Fruit fly (Drosophila melanogaster) whole organism, wandering third instar larva: ENCODE data around the gene Kal1.

ENCODE experiments used
- Abd-B ChIP-seq: fragments of >200 bp; optimal IDR thresholded peaks from 2 replicates; lab custom pipeline; 2017; ENCODE audit warnings: missing biosample characterization, missing genetic modification characterization
- CG32264 ChIP-seq: fragments of 200-800 bp; sonication (Bioruptor generic); optimal IDR thresholded peaks from 2 replicates; lab custom pipeline; 2016; ENCODE audit warnings: missing biosample characterization, missing genetic modification characterization
- CG9705 ChIP-seq: fragments of 200-800 bp; sonication (Bioruptor generic); optimal IDR thresholded peaks from 2 replicates; lab custom pipeline; 2018; ENCODE audit warnings: missing biosample characterization, mild to moderate bottlenecking, missing genetic modification characterization
- CrebA ChIP-seq: fragments of 200-800 bp; sonication (Bioruptor generic); optimal IDR thresholded peaks from 2 replicates; lab custom pipeline; 2016; ENCODE audit warnings: missing biosample characterization, mild to moderate bottlenecking, missing genetic modification characterization, borderline replicate concordance
- Dfd ChIP-seq: fragments of >200 bp; optimal IDR thresholded peaks from 2 replicates; lab custom pipeline; 2017; ENCODE audit warnings: missing biosample characterization, missing genetic modification characterization
- Dif ChIP-seq: fragments of 200-275, 200-300 bp; sonication (Bioruptor generic); optimal IDR thresholded peaks from 2 replicates; lab custom pipeline; 2018; ENCODE audit warnings: missing biosample characterization, missing genetic modification characterization; ENCODE audit not compliant: partially characterized antibody
- GATAd ChIP-seq: sonication (Bioruptor generic); optimal IDR thresholded peaks from 2 replicates; lab custom pipeline; 2016; ENCODE audit warnings: missing biosample characterization, missing genetic modification characterization
- HLH106 ChIP-seq: fragments of 200-800 bp; optimal IDR thresholded peaks from 3 replicates; lab custom pipeline; 2019; ENCODE audit warnings: missing biosample characterization, mild to moderate bottlenecking, missing genetic modification characterization, moderate library complexity
- Hnf4 ChIP-seq: fragments of 200-800 bp; sonication (Bioruptor generic); optimal IDR thresholded peaks from 2 replicates; lab custom pipeline; 2016; ENCODE audit warnings: missing biosample characterization, mild to moderate bottlenecking, missing genetic modification characterization
- Hr78 ChIP-seq: fragments of >200 bp; optimal IDR thresholded peaks from 2 replicates; lab custom pipeline; 2017; ENCODE audit warnings: missing biosample characterization, missing genetic modification characterization
- Hr83 ChIP-seq: fragments of 200-300 bp; sonication (Bioruptor generic); optimal IDR thresholded peaks from 2 replicates; lab custom pipeline; 2016; ENCODE audit warnings: missing biosample characterization, mild to moderate bottlenecking, missing genetic modification characterization, moderate library complexity; ENCODE audit not compliant: poor library complexity, severe bottlenecking
- Jra ChIP-seq: sonication (Bioruptor generic); optimal IDR thresholded peaks from 2 replicates; lab custom pipeline; 2016; ENCODE audit warnings: missing biosample characterization, missing genetic modification characterization
- Mio ChIP-seq: sonication (Bioruptor generic); optimal IDR thresholded peaks from 2 replicates; lab custom pipeline; 2016; ENCODE audit warnings: missing biosample characterization, missing genetic modification characterization
- Myc ChIP-seq: fragments of >200 bp; optimal IDR thresholded peaks from 2 replicates; lab custom pipeline; 2017
- N ChIP-seq: fragments of >200 bp; optimal IDR thresholded peaks from 2 replicates; lab custom pipeline; 2018; ENCODE audit warnings: missing biosample characterization, missing external identifiers, missing genetic modification characterization
- OdsH ChIP-seq: fragments of 200-800 bp; sonication (Bioruptor generic); optimal IDR thresholded peaks from 2 replicates; lab custom pipeline; 2016; ENCODE audit warnings: missing biosample characterization, mild to moderate bottlenecking, missing genetic modification characterization
- Rel ChIP-seq, 2 experiments: fragments of 200-800 bp; sonication (Bioruptor generic) in 1 of 2; optimal IDR thresholded peaks; 2 replicates in 1 of 2; 3 replicates in 1 of 2; lab custom pipeline; 2016 to 2019; ENCODE audit warnings: mild to moderate bottlenecking in 2 of 2, missing biosample characterization in 2 of 2, missing genetic modification characterization in 2 of 2, moderate library complexity in 1 of 2
- Sp1 ChIP-seq: fragments of 200-800 bp; sonication (Bioruptor generic); optimal IDR thresholded peaks from 3 replicates; lab custom pipeline; 2019; ENCODE audit warnings: missing biosample characterization, mild to moderate bottlenecking, missing genetic modification characterization, moderate library complexity
- Vsx2 ChIP-seq: fragments of 200-300, 225-300 bp; sonication (Bioruptor generic); optimal IDR thresholded peaks from 2 replicates; lab custom pipeline; 2018; ENCODE audit warnings: missing biosample characterization, missing genetic modification characterization; ENCODE audit not compliant: partially characterized antibody
- br ChIP-seq: fragments of 200-800 bp; sonication (Bioruptor generic); optimal IDR thresholded peaks from 2 replicates; lab custom pipeline; 2016; ENCODE audit warnings: missing biosample characterization, missing genetic modification characterization
- brk ChIP-seq: fragments of 200-800 bp; sonication (Bioruptor generic); optimal IDR thresholded peaks from 2 replicates; lab custom pipeline; 2016; ENCODE audit warnings: missing biosample characterization, mild to moderate bottlenecking, missing genetic modification characterization
- dl ChIP-seq, 2 experiments: fragments of 175-275, 200-275 bp in 1 of 2; fragments of 200-275 bp in 1 of 2; sonication (Bioruptor generic); optimal IDR thresholded peaks; lab custom pipeline; 2018; ENCODE audit warnings: mild to moderate bottlenecking in 2 of 2, missing biosample characterization in 2 of 2, missing genetic modification characterization in 2 of 2, moderate library complexity in 2 of 2; ENCODE audit not compliant: partially characterized antibody in 2 of 2, insufficient read depth in 1 of 2
- dmrt93B ChIP-seq: fragments of 200-800 bp; sonication (Bioruptor generic); optimal IDR thresholded peaks from 2 replicates; lab custom pipeline; 2018; ENCODE audit warnings: missing biosample characterization, mild to moderate bottlenecking, missing genetic modification characterization
- dsf ChIP-seq: sonication (Bioruptor generic); optimal IDR thresholded peaks from 2 replicates; lab custom pipeline; 2016; ENCODE audit warnings: missing biosample characterization, missing genetic modification characterization, borderline replicate concordance
- ey ChIP-seq: fragments of 200-800 bp; sonication (Bioruptor generic); optimal IDR thresholded peaks from 2 replicates; lab custom pipeline; 2016; ENCODE audit warnings: missing biosample characterization, missing genetic modification characterization
- foxo ChIP-seq, 2 experiments: fragments of 200-800 bp; sonication (Bioruptor generic); optimal IDR thresholded peaks; 2 replicates in 1 of 2; 3 replicates in 1 of 2; lab custom pipeline; 2016 to 2017; ENCODE audit warnings: missing biosample characterization in 2 of 2, missing genetic modification characterization in 2 of 2
- fru ChIP-seq: fragments of 200-800 bp; sonication (Bioruptor generic); optimal IDR thresholded peaks from 3 replicates; lab custom pipeline; 2016; ENCODE audit warnings: missing biosample characterization, mild to moderate bottlenecking, missing genetic modification characterization
- h ChIP-seq: fragments of 200-800 bp; sonication (Bioruptor generic); optimal IDR thresholded peaks from 3 replicates; lab custom pipeline; 2016; ENCODE audit warnings: missing biosample characterization, mild to moderate bottlenecking, missing genetic modification characterization
- jim ChIP-seq: fragments of 175-275, 200-325 bp; sonication (Bioruptor generic); optimal IDR thresholded peaks from 2 replicates; lab custom pipeline; 2016; ENCODE audit warnings: missing biosample characterization, mild to moderate bottlenecking, missing genetic modification characterization
- lola ChIP-seq: fragments of >200 bp; optimal IDR thresholded peaks from 2 replicates; lab custom pipeline; 2017; ENCODE audit warnings: missing biosample characterization, missing genetic modification characterization
- pan ChIP-seq: fragments of >200 bp; optimal IDR thresholded peaks from 2 replicates; lab custom pipeline; 2017
- psq ChIP-seq: fragments of 200-800 bp; sonication (Bioruptor generic); optimal IDR thresholded peaks from 3 replicates; lab custom pipeline; 2017; ENCODE audit warnings: missing biosample characterization, mild to moderate bottlenecking, missing genetic modification characterization, moderate library complexity
- rgr ChIP-seq: fragments of 200-800 bp; sonication (Bioruptor generic); optimal IDR thresholded peaks from 3 replicates; lab custom pipeline; 2016; ENCODE audit warnings: missing biosample characterization, mild to moderate bottlenecking, missing genetic modification characterization
- sage ChIP-seq: fragments of 200-800 bp; sonication (Bioruptor generic); optimal IDR thresholded peaks from 2 replicates; lab custom pipeline; 2016; ENCODE audit warnings: missing biosample characterization, mild to moderate bottlenecking, missing genetic modification characterization
- sv ChIP-seq: fragments of 200-800 bp; sonication (Bioruptor generic); optimal IDR thresholded peaks from 3 replicates; lab custom pipeline; 2016; ENCODE audit warnings: missing biosample characterization, missing genetic modification characterization
- tai ChIP-seq: sonication (Bioruptor generic); optimal IDR thresholded peaks from 2 replicates; lab custom pipeline; 2016; ENCODE audit warnings: missing biosample characterization, missing genetic modification characterization
- usp ChIP-seq: fragments of >200 bp; optimal IDR thresholded peaks from 2 replicates; lab custom pipeline; 2017; ENCODE audit warnings: missing biosample characterization, missing genetic modification characterization
- woc ChIP-seq: sonication (Bioruptor generic); optimal IDR thresholded peaks from 2 replicates; lab custom pipeline; 2016; ENCODE audit warnings: missing biosample characterization, mild to moderate bottlenecking, missing genetic modification characterization

Gene Kal1

dm6 chr3R:24193373-24193879 is 52.2 kb downstream of the Kal1 start, which contains the start of the genes SMC6 and CG6204:
TSS of gene SMC6 (minus strand) at chr3R:24193423.
TSS of gene CG6204 (plus strand) at chr3R:24193832.
- TF ChIP-seq CG9705 (GFP tag; lab: Kevin White, UChicago) (peak; percentile 96), pan (lab: Kevin White, UChicago) (no peak), h (peak; percentile 95), Hr83 (GFP tag; lab: Kevin White, UChicago) (peak; percentile 48), dl (GFP tag; optimal IDR thresholded peaks at IDR 0.05; lab: Kevin White, UChicago; ENCODE audit: insufficient read depth in 1 of 2, partially characterized antibody in 2 of 2) (no peak), OdsH (GFP tag; lab: Kevin White, UChicago) (peak; percentile 94), fru (GFP tag; lab: Kevin White, UChicago) (peak; percentile 94), psq (GFP tag; lab: Kevin White, UChicago) (peak; percentile 90), Rel (GFP tag; optimal IDR thresholded peaks at IDR 0.05; lab: Kevin White, UChicago) (peak; percentile 20), Rel (tag; optimal IDR thresholded peaks at IDR 0.05; lab: Kevin White, UChicago) (peak; percentile 84), foxo (GFP tag; optimal IDR thresholded peaks at IDR 0.05; lab: Kevin White, UChicago) (peak in 1 of 2 experiments; percentile 97), N (no peak), Dfd (GFP tag; lab: Kevin White, UChicago) (no peak), woc (peak; percentile 95), Hnf4 (GFP tag; lab: Kevin White, UChicago) (peak; percentile 93), brk (GFP tag; lab: Kevin White, UChicago) (no peak), sage (peak; percentile 86), jim (peak; percentile 1), dsf (peak; percentile 84), Mio (peak; percentile 58), dmrt93B (GFP tag; lab: Kevin White, UChicago) (peak; percentile 93), Hr78 (no peak), usp (GFP tag; lab: Kevin White, UChicago) (no peak), Jra (GFP tag; lab: Kevin White, UChicago) (peak; percentile 85), tai (GFP tag; lab: Kevin White, UChicago) (no peak), lola (GFP tag; lab: Kevin White, UChicago) (no peak), CrebA (no peak), Dif (GFP tag; lab: Kevin White, UChicago) (no peak), HLH106 (peak; percentile 98), Vsx2 (GFP tag; lab: Kevin White, UChicago) (peak; percentile 48), sv (GFP tag; lab: Kevin White, UChicago) (peak; percentile 88), rgr (GFP tag; lab: Kevin White, UChicago) (peak; percentile 95), Myc (lab: Kevin White, UChicago) (no peak), Abd-B (GFP tag; lab: Kevin White, UChicago) (no peak), GATAd (peak; percentile 83), Sp1 (GFP tag; lab: Kevin White, UChicago) (peak; percentile 94), CG32264 (peak; percentile 77), br (peak; percentile 89), ey (GFP tag; lab: Kevin White, UChicago) (peak; percentile 93)
